Fruit fly (Drosophila melanogaster) whole organism, adult: ENCODE measurements around the gene CG6769.

Experiments used
- CG12768 ChIP-seq: fragments of 200-800 bp; sonication (Bioruptor generic); optimal IDR thresholded peaks from 2 replicates; lab custom pipeline; 2017; ENCODE audit warnings: missing biosample characterization, missing genetic modification characterization, mild to moderate bottlenecking, moderate library complexity, missing genetic modification reagents
- CG14711 ChIP-seq: fragments of 200-800 bp; sonication (Bioruptor generic); optimal IDR thresholded peaks from 2 replicates; lab custom pipeline; 2018; ENCODE audit warnings: missing biosample characterization, mild to moderate bottlenecking, missing genetic modification characterization, moderate library complexity
- Hr96 ChIP-seq: fragments of 200-800 bp; sonication (Bioruptor generic); optimal IDR thresholded peaks from 2 replicates; lab custom pipeline; 2016; ENCODE audit warnings: missing biosample characterization, missing genetic modification characterization
- cnc ChIP-seq, 2 experiments: fragments of >200 bp; optimal IDR thresholded peaks; 2 replicates each; lab custom pipeline; 2017

DNA sequence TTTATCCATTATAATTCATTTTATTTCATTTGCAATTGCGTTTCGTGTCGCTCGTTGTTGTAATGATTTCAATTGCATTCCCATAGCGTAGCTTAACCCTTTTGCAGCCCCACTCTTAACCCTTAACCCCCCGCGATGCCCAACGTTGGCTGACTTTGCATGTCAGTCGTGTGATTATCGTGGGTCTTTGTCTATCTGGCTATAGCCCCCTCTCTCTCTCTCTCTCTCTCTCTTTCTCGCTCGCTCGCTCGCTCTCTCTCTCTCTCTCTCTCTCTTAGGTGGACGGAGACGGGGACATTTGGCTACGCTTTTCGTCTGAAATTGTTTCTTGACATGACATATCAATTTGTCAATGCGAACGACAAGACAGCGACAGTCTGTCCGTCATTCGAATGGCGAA is 48.6 kb upstream of the CG6769 start:
- no peak for TF ChIP-seq Hr96 (GFP tag; lab: Kevin White, UChicago)
- TF ChIP-seq CG12768 = no peak
- no peak for TF ChIP-seq CG14711 (tag; lab: Kevin White, UChicago)
- TF ChIP-seq cnc (optimal IDR thresholded peaks at IDR 0.05; lab: Kevin White, UChicago) = no peak
